Worm (Caenorhabditis elegans) whole organism, L2 larva: ENCODE measurements around the gene lim-4.

ENCODE experiments used
- C34F6.9 ChIP-seq: fragments of 150-350 bp; optimal IDR thresholded peaks from 2 replicates; lab custom pipeline; 2014; ENCODE audit warnings: missing biosample characterization, missing genetic modification characterization
- R02D3.7 ChIP-seq: fragments of 150-350 bp; optimal IDR thresholded peaks from 2 replicates; lab custom pipeline; 2014; ENCODE audit warnings: missing biosample characterization, missing genetic modification characterization
- Y55F3AM.14 ChIP-seq: fragments of 200-800 bp; sonication (Bioruptor generic); optimal IDR thresholded peaks from 2 replicates; lab custom pipeline; 2018; ENCODE audit warnings: mild to moderate bottlenecking, missing genetic modification characterization, missing compliant biosample characterization
- ZK546.5 ChIP-seq: sonication (generic microtip); optimal IDR thresholded peaks from 2 replicates; lab custom pipeline; 2017; ENCODE audit warnings: missing biosample characterization, missing genetic modification characterization
- alr-1 ChIP-seq: fragments of 150-350 bp; optimal IDR thresholded peaks from 2 replicates; lab custom pipeline; 2014; ENCODE audit warnings: missing biosample characterization, missing genetic modification characterization
- aly-2 ChIP-seq: fragments of 150-350 bp; optimal IDR thresholded peaks from 2 replicates; lab custom pipeline; 2014; ENCODE audit warnings: missing biosample characterization, missing genetic modification characterization
- ama-1 ChIP-seq: fragments of 150-350 bp; optimal IDR thresholded peaks from 2 replicates; lab custom pipeline; 2018; ENCODE audit warnings: inconsistent platforms
- blmp-1 ChIP-seq: sonication (generic microtip); optimal IDR thresholded peaks from 2 replicates; lab custom pipeline; 2017; ENCODE audit warnings: missing genetic modification characterization, mild to moderate bottlenecking, missing compliant biosample characterization, antibody characterized with exemption, moderate library complexity; ENCODE audit not compliant: insufficient read depth
- ceh-16 ChIP-seq: fragments of 150-350 bp; optimal IDR thresholded peaks from 2 replicates; lab custom pipeline; 2014; ENCODE audit warnings: missing biosample characterization, missing genetic modification characterization
- crh-2 ChIP-seq: sonication (generic microtip); optimal IDR thresholded peaks from 2 replicates; lab custom pipeline; 2017; ENCODE audit warnings: missing biosample characterization, missing genetic modification characterization
- dmd-4 ChIP-seq: sonication (generic microtip); optimal IDR thresholded peaks from 2 replicates; lab custom pipeline; 2017; ENCODE audit warnings: missing biosample characterization, missing genetic modification characterization
- egl-27 ChIP-seq: sonication (generic microtip); optimal IDR thresholded peaks from 3 replicates; lab custom pipeline; 2017; ENCODE audit warnings: missing biosample characterization, missing genetic modification reagents, missing genetic modification characterization
- elt-3 ChIP-seq: sonication (generic microtip); optimal IDR thresholded peaks from 2 replicates; lab custom pipeline; 2017; ENCODE audit warnings: missing biosample characterization, missing genetic modification characterization
- fos-1 ChIP-seq: fragments of 150-350 bp; optimal IDR thresholded peaks from 2 replicates; lab custom pipeline; 2014; ENCODE audit warnings: missing biosample characterization, missing genetic modification characterization
- lin-13 ChIP-seq: fragments of 150-350 bp; optimal IDR thresholded peaks from 2 replicates; lab custom pipeline; 2014; ENCODE audit warnings: missing biosample characterization, missing genetic modification reagents, missing genetic modification characterization
- lin-39 ChIP-seq: fragments of 150-350 bp; optimal IDR thresholded peaks from 2 replicates; lab custom pipeline; 2014; ENCODE audit warnings: missing biosample characterization, missing genetic modification reagents, missing genetic modification characterization
- lsy-2 ChIP-seq, 2 experiments: fragments of 150-350 bp in 1 of 2; sonication (generic microtip) in 1 of 2; optimal IDR thresholded peaks; 2 replicates each; lab custom pipeline; 2014 to 2017; ENCODE audit warnings: missing biosample characterization in 2 of 2, missing genetic modification characterization in 2 of 2
- mab-5 ChIP-seq: fragments of 150-350 bp; optimal IDR thresholded peaks from 2 replicates; lab custom pipeline; 2014; ENCODE audit warnings: missing biosample characterization, missing genetic modification characterization
- mdl-1 ChIP-seq, 2 experiments: fragments of 150-350 bp in 1 of 2; sonication (generic microtip) in 1 of 2; optimal IDR thresholded peaks; 2 replicates each; lab custom pipeline; 2017; ENCODE audit warnings: missing biosample characterization in 2 of 2, missing genetic modification characterization in 2 of 2
- nhr-12 ChIP-seq: fragments of 150-350 bp; optimal IDR thresholded peaks from 2 replicates; lab custom pipeline; 2014; ENCODE audit warnings: missing biosample characterization, missing genetic modification characterization
- nhr-129 ChIP-seq: fragments of 150-350 bp; optimal IDR thresholded peaks from 2 replicates; lab custom pipeline; 2014; ENCODE audit warnings: missing biosample characterization, missing genetic modification characterization
- nhr-23 ChIP-seq: fragments of 150-350 bp; optimal IDR thresholded peaks from 2 replicates; lab custom pipeline; 2014; ENCODE audit warnings: missing biosample characterization, missing genetic modification reagents, missing genetic modification characterization
- nhr-25 ChIP-seq: fragments of 150-350 bp; sonication (generic microtip); optimal IDR thresholded peaks from 3 replicates; lab custom pipeline; 2014; ENCODE audit warnings: missing biosample characterization, missing genetic modification characterization
- nhr-6 ChIP-seq: fragments of 150-350 bp; optimal IDR thresholded peaks from 2 replicates; lab custom pipeline; 2014; ENCODE audit warnings: missing biosample characterization, missing genetic modification characterization
- nhr-77 ChIP-seq: fragments of 150-350 bp; optimal IDR thresholded peaks from 2 replicates; lab custom pipeline; 2014; ENCODE audit warnings: missing biosample characterization, missing genetic modification characterization
- peb-1 ChIP-seq: fragments of 150-350 bp; optimal IDR thresholded peaks from 2 replicates; lab custom pipeline; 2014; ENCODE audit warnings: missing biosample characterization, missing genetic modification characterization
- skn-1 ChIP-seq: sonication (generic microtip); optimal IDR thresholded peaks from 2 replicates; lab custom pipeline; 2017; ENCODE audit warnings: missing biosample characterization, missing genetic modification characterization
- sma-3 ChIP-seq: sonication (generic microtip); optimal IDR thresholded peaks from 2 replicates; lab custom pipeline; 2016; ENCODE audit warnings: missing genetic modification reagents, missing genetic modification characterization, missing compliant biosample characterization
- unc-39 ChIP-seq: fragments of 150-350 bp; optimal IDR thresholded peaks from 2 replicates; lab custom pipeline; 2014; ENCODE audit warnings: missing biosample characterization, missing genetic modification characterization
- unc-55 ChIP-seq: fragments of 150-350 bp; sonication (generic microtip); optimal IDR thresholded peaks from 3 replicates; lab custom pipeline; 2014; ENCODE audit warnings: missing biosample characterization, missing genetic modification reagents, missing genetic modification characterization
- unc-62 ChIP-seq: fragments of 150-350 bp; optimal IDR thresholded peaks from 2 replicates; lab custom pipeline; 2014; ENCODE audit warnings: missing biosample characterization, missing genetic modification reagents, missing genetic modification characterization
- ztf-1 ChIP-seq: fragments of 200-800 bp; sonication (Bioruptor generic); conservative IDR thresholded peaks from 2 replicates; pipeline ENCODE4 v1.3.6; 2022; ENCODE audit warnings: missing genetic modification characterization, missing compliant biosample characterization
- ztf-11 ChIP-seq: sonication (generic microtip); optimal IDR thresholded peaks from 2 replicates; lab custom pipeline; 2017; ENCODE audit warnings: missing biosample characterization, missing genetic modification characterization

lim-4 gene

DNA sequence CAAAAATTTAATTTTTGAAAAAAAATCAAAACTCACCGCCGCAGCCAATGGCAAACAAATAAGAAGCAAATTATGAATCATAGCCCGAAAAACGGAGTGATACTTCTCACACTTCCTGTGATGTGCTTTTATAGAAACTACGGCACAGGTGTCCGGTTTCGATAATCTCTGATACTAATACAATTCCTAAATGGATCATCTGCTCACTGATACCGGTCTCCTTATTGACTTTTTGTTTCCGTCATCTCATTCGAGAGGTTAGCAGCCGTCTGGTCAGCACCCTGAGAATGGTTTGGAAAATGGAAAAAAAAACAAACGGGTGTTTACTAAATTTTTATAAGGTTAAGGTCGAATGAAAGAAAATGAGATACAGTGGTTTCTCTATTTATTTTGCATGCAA lies 42.4 kb upstream of the lim-4 start, which contains the start of gene idpp-9:
Gene idpp-9, minus strand, starts transcription at position 101 of the 400 bp plus-strand sequence.
- TF ChIP-seq sma-3 (GFP tag; lab: Kevin White, UChicago), result no peak
- TF ChIP-seq elt-3 (tag; lab: Kevin White, UChicago), result no peak
- no peak for TF ChIP-seq nhr-12 (tag; lab: Kevin White, UChicago)
- TF ChIP-seq ama-1 (lab: Kevin White, UChicago), result no peak
- TF ChIP-seq egl-27 (tag; lab: Kevin White, UChicago), result no peak
- TF ChIP-seq lin-13, result no peak
- no peak for TF ChIP-seq unc-62 (GFP tag; lab: Kevin White, UChicago)
- TF ChIP-seq alr-1 (tag; lab: Kevin White, UChicago), result no peak
- no peak for TF ChIP-seq ztf-11 (tag; lab: Kevin White, UChicago)
- TF ChIP-seq ZK546.5 (tag; lab: Kevin White, UChicago), result no peak
- TF ChIP-seq nhr-25 (tag; lab: Kevin White, UChicago), result no peak
- no peak for TF ChIP-seq ceh-16 (tag; lab: Kevin White, UChicago)
- TF ChIP-seq aly-2 (tag; lab: Kevin White, UChicago), result no peak
- no peak for TF ChIP-seq lin-39 (tag; lab: Kevin White, UChicago)
- TF ChIP-seq R02D3.7 (tag; lab: Kevin White, UChicago), result no peak
- TF ChIP-seq C34F6.9 (tag; lab: Kevin White, UChicago), result no peak

DNA sequence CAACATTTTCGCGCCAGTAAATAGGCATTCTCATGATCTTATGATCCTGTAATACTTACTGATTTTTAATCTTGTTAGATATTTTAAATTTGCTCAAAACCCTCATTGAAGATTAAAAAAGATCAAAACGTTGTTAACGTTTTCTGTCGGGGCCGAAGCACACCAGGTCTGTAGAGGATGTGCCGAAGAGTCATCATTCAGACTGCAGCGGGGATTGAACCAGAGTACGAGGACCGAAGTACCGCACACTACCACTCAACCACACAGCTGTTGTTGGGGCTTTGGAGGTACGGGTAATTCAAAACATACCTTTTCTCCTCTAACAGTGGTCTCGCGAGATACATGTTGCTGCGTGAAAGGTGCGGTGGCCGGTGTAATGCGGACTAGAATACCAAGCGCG lies 40.9 kb upstream of the lim-4 start:
- TF ChIP-seq nhr-129 (tag; lab: Kevin White, UChicago) (peak; percentile 25), mab-5 (tag; lab: Kevin White, UChicago) (no peak)
- TF ChIP-seq, all 48 proteins: peak for 1

DNA sequence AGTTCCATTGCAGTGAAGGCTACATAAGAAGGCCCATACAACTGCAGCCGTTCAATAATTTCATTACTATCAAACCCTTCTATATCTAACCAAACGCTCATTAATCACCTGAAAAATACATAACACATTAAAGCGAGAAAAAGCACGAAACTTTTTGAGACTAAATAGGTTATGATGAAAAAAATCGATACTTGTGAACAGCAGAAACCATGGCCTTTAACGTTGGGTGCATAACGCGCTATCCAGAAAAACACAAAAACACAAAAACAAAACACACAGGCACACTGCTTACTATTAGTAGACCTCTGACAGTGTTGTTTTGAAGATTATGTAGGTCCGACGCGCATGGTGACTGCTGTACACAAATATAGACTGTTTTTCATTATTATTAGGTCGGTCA lies 37.9 kb upstream of the lim-4 start, which contains the start of gene T22B2.5:
Gene T22B2.5, minus strand, starts transcription at position 101 of the 400 bp plus-strand sequence.
- TF ChIP-seq dmd-4 (tag; lab: Kevin White, UChicago), result no peak
- TF ChIP-seq ztf-11 (tag; lab: Kevin White, UChicago), result no peak
- no peak for TF ChIP-seq ceh-16 (tag; lab: Kevin White, UChicago)
- no peak for TF ChIP-seq elt-3 (tag; lab: Kevin White, UChicago)

- TF ChIP-seq mdl-1 (tag; optimal IDR thresholded peaks at IDR 0.05; lab: Kevin White, UChicago) (no peak), skn-1 (tag; lab: Kevin White, UChicago) (no peak), ama-1 (lab: Kevin White, UChicago) (no peak), ztf-11 (tag; lab: Kevin White, UChicago) (no peak), elt-3 (tag; lab: Kevin White, UChicago) (no peak), C34F6.9 (tag; lab: Kevin White, UChicago) (no peak), nhr-25 (tag; lab: Kevin White, UChicago) (no peak), nhr-77 (tag; lab: Kevin White, UChicago) (no peak), ztf-1 (GFP tag; lab: Robert Waterston, UW) (no peak)
These were observed 31.2 kb upstream of the lim-4 start, which contains the start of gene sup-12 for ce11 chrX:3904568-3904967. sup-12 (plus strand) TSS chrX:3904584.

- no peak for TF ChIP-seq aly-2 (tag; lab: Kevin White, UChicago)
- no peak for TF ChIP-seq crh-2 (tag; lab: Kevin White, UChicago)
- no peak for TF ChIP-seq alr-1 (tag; lab: Kevin White, UChicago)
- TF ChIP-seq fos-1 (tag; lab: Kevin White, UChicago), result no peak
- no peak for TF ChIP-seq nhr-23 (tag; lab: Kevin White, UChicago)
- TF ChIP-seq peb-1 (tag; lab: Kevin White, UChicago), result no peak
- TF ChIP-seq lsy-2 (tag; optimal IDR thresholded peaks at IDR 0.05; lab: Kevin White, UChicago), result no peak
- TF ChIP-seq Y55F3AM.14 (GFP tag; lab: Kevin White, UChicago), result no peak
- no peak for TF ChIP-seq nhr-12 (tag; lab: Kevin White, UChicago)
- no peak for TF ChIP-seq egl-27 (tag; lab: Kevin White, UChicago)
- no peak for TF ChIP-seq unc-55 (GFP tag; lab: Kevin White, UChicago)
- TF ChIP-seq unc-39 (tag; lab: Kevin White, UChicago), result no peak
- TF ChIP-seq blmp-1, result no peak
- TF ChIP-seq mdl-1 (tag; optimal IDR thresholded peaks at IDR 0.05; lab: Kevin White, UChicago), result no peak
- TF ChIP-seq dmd-4 (tag; lab: Kevin White, UChicago), result no peak
- TF ChIP-seq R02D3.7 (tag; lab: Kevin White, UChicago), result no peak
- TF ChIP-seq mab-5 (tag; lab: Kevin White, UChicago), result no peak
- TF ChIP-seq nhr-6 (tag; lab: Kevin White, UChicago), result no peak
These were observed 28.0 kb upstream of the lim-4 start for ce11 chrX:3901389-3901788.
